Fruit fly (Drosophila melanogaster) whole organism, embryonic: Measurements from ENCODE around the gene CG34183.

ENCODE experiments used
- CG1602 ChIP-seq: fragments of 200-800 bp; sonication (Bioruptor generic); optimal IDR thresholded peaks from 3 replicates; lab custom pipeline; 2016; ENCODE audit warnings: missing biosample characterization, missing genetic modification characterization
- CG2116 ChIP-seq: fragments of 200-800 bp; sonication (Bioruptor generic); optimal IDR thresholded peaks from 3 replicates; lab custom pipeline; 2018; ENCODE audit warnings: missing biosample characterization, mild to moderate bottlenecking, missing genetic modification characterization
- CG8944 ChIP-seq: fragments of 200-800 bp; sonication (Bioruptor generic); optimal IDR thresholded peaks from 3 replicates; lab custom pipeline; 2016; ENCODE audit warnings: missing biosample characterization, missing genetic modification characterization
- cato ChIP-seq: fragments of 200-800 bp; sonication (Bioruptor generic); optimal IDR thresholded peaks from 2 replicates; lab custom pipeline; 2016; ENCODE audit warnings: missing biosample characterization, missing genetic modification characterization, borderline replicate concordance
- caup ChIP-seq: fragments of 200-800 bp; sonication (Bioruptor generic); optimal IDR thresholded peaks from 3 replicates; lab custom pipeline; 2017; ENCODE audit warnings: missing biosample characterization, mild to moderate bottlenecking, missing genetic modification characterization, moderate library complexity; ENCODE audit not compliant: severe bottlenecking
- rib ChIP-seq: fragments of 200-800 bp; sonication (Bioruptor generic); IDR thresholded peaks from 2 replicates; pipeline ENCODE4 v1.3.6; 2022; ENCODE audit warnings: missing biosample characterization, missing genetic modification characterization
- z ChIP-seq: fragments of 200-800 bp; sonication (Bioruptor generic); IDR thresholded peaks from 3 replicates; pipeline ENCODE4 v1.3.6; 2022; ENCODE audit warnings: missing biosample characterization, missing genetic modification characterization

DNA sequence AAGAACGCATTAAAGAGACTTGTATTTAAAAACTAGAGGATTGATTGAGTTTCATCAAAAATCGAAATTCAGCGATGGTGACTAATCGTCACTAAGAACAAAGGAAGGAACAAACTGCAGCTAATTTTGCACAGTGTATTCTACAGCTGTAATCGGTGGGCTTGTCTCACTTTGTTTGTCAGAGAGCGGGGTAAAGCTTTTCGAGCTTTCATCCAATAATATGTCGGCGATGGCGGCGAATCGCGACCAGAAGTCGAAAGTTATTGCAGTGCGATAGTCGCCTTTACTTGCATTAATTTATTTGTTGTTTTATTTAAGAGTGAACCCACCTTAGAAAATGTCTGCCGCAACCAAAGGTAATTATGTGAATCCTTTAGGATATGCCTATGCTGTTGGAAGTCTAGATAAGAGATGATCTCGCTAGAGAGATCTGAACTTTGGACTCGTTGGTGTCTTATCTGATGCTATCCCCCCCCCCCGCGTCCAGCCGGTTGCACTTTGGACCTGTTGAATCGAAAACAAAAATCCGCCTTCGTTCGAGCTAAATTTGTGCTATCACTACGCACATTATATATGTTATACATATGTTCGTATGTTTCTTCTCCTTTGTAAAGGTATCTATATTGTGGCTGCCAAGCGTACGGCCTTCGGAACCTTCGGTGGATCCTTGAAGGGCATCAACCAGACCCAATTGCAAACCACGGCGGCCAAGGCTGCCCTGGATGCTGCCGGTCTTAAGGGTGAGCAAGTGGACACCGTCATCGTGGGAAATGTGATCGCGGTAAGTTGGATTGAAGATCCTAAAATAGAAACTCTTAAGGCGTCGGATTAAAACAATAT lies 24.7 kb upstream of the CG34183 start, which contains the start of gene yip2:
- TF ChIP-seq CG8944 (GFP tag; lab: Kevin White, UChicago) (peak; percentile 21), z (GFP tag; lab: Robert Waterston, UW) (no peak), rib (GFP tag; lab: Robert Waterston, UW) (peak; percentile 68; the same call in 1 of the 2 replicates), CG2116 (GFP tag; lab: Kevin White, UChicago) (peak; percentile 21), CG1602 (GFP tag; lab: Kevin White, UChicago) (no peak), cato (GFP tag; lab: Kevin White, UChicago) (no peak), caup (GFP tag; lab: Kevin White, UChicago) (peak; percentile 55)
